Fruit fly (Drosophila melanogaster) whole organism, prepupa: ENCODE results near the gene Syt12.

Experiments used
- Blimp-1 ChIP-seq: fragments of 200-800 bp; sonication (Bioruptor generic); optimal IDR thresholded peaks from 3 replicates; lab custom pipeline; 2017; ENCODE audit warnings: missing biosample characterization, missing genetic modification characterization, mild to moderate bottlenecking, moderate library complexity, missing genetic modification reagents
- CG10631 ChIP-seq: fragments of 200-800 bp; sonication (Bioruptor generic); optimal IDR thresholded peaks from 2 replicates; lab custom pipeline; 2016; ENCODE audit warnings: missing biosample characterization, missing genetic modification characterization
- CG10669 ChIP-seq: fragments of 200-800 bp; sonication (Bioruptor generic); optimal IDR thresholded peaks from 3 replicates; lab custom pipeline; 2018; ENCODE audit warnings: missing biosample characterization, mild to moderate bottlenecking, missing genetic modification characterization, moderate library complexity
- CG11294 ChIP-seq: fragments of 200-800 bp; sonication (Bioruptor generic); IDR thresholded peaks from 2 replicates; pipeline ENCODE4 v1.3.6; 2022; ENCODE audit warnings: missing biosample characterization, missing genetic modification characterization
- CG11762 ChIP-seq: fragments of 200-800 bp; sonication (Bioruptor generic); optimal IDR thresholded peaks from 3 replicates; lab custom pipeline; 2016; ENCODE audit warnings: missing biosample characterization, missing genetic modification characterization; ENCODE audit not compliant: insufficient read depth
- CG11902 ChIP-seq: fragments of 200-800 bp; sonication (Bioruptor generic); optimal IDR thresholded peaks from 3 replicates; lab custom pipeline; 2016; ENCODE audit warnings: missing biosample characterization, missing genetic modification characterization
- CG15336 ChIP-seq: fragments of 200-800 bp; sonication (Bioruptor generic); IDR thresholded peaks from 2 replicates; pipeline ENCODE4 v1.3.6; 2022; ENCODE audit warnings: missing biosample characterization, missing genetic modification characterization
- CG31627 ChIP-seq: fragments of 200-800 bp; sonication (Bioruptor generic); optimal IDR thresholded peaks from 3 replicates; lab custom pipeline; 2016; ENCODE audit warnings: missing biosample characterization, missing genetic modification characterization
- CG32006 ChIP-seq: fragments of 200-800 bp; sonication (Bioruptor generic); optimal IDR thresholded peaks from 3 replicates; lab custom pipeline; 2017; ENCODE audit warnings: missing biosample characterization, mild to moderate bottlenecking, missing genetic modification characterization
- CG34406 ChIP-seq: fragments of 200-800 bp; sonication (Bioruptor generic); optimal IDR thresholded peaks from 3 replicates; lab custom pipeline; 2016; ENCODE audit warnings: missing biosample characterization, missing genetic modification characterization
- CG3919 ChIP-seq: fragments of 200-800 bp; sonication (Bioruptor generic); optimal IDR thresholded peaks from 3 replicates; lab custom pipeline; 2016; ENCODE audit warnings: missing biosample characterization, missing genetic modification characterization
- CG4318 ChIP-seq: fragments of 200-800 bp; sonication (Bioruptor generic); optimal IDR thresholded peaks from 3 replicates; lab custom pipeline; 2017; ENCODE audit warnings: missing biosample characterization, mild to moderate bottlenecking, missing genetic modification characterization
- CG6163 ChIP-seq: fragments of 200-800 bp; sonication (Bioruptor generic); IDR thresholded peaks from 3 replicates; pipeline ENCODE4 v1.3.6; 2022; ENCODE audit warnings: missing biosample characterization, missing genetic modification characterization
- CG6276 ChIP-seq: fragments of 200-800 bp; sonication (Bioruptor generic); optimal IDR thresholded peaks from 2 replicates; lab custom pipeline; 2017; ENCODE audit warnings: missing biosample characterization, mild to moderate bottlenecking, missing genetic modification characterization
- CG6792 ChIP-seq: fragments of 200-800 bp; sonication (Bioruptor generic); optimal IDR thresholded peaks from 3 replicates; lab custom pipeline; 2016; ENCODE audit warnings: missing biosample characterization, missing genetic modification characterization
- CG6808 ChIP-seq: fragments of 200-800 bp; sonication (Bioruptor generic); optimal IDR thresholded peaks from 3 replicates; lab custom pipeline; 2017; ENCODE audit warnings: missing biosample characterization, missing genetic modification characterization, mild to moderate bottlenecking, moderate library complexity, missing genetic modification reagents
- CG7368 ChIP-seq: fragments of 200-800 bp; sonication (Bioruptor generic); optimal IDR thresholded peaks from 3 replicates; lab custom pipeline; 2016; ENCODE audit warnings: missing biosample characterization, missing genetic modification characterization
- CG8319 ChIP-seq: fragments of 200-800 bp; sonication (Bioruptor generic); optimal IDR thresholded peaks from 3 replicates; lab custom pipeline; 2016; ENCODE audit warnings: missing biosample characterization, missing genetic modification characterization
- CG8632 ChIP-seq: fragments of 200-800 bp; sonication (Bioruptor generic); optimal IDR thresholded peaks from 3 replicates; lab custom pipeline; 2016; ENCODE audit warnings: missing biosample characterization, missing genetic modification characterization
- CG9139 ChIP-seq: fragments of 200-800 bp; sonication (Bioruptor generic); optimal IDR thresholded peaks from 3 replicates; lab custom pipeline; 2017; ENCODE audit warnings: missing biosample characterization, mild to moderate bottlenecking, missing genetic modification characterization
- Eip75B ChIP-seq: fragments of 200-800 bp; sonication (Bioruptor generic); optimal IDR thresholded peaks from 3 replicates; lab custom pipeline; 2016; ENCODE audit warnings: missing biosample characterization, missing genetic modification characterization
- Eip93F ChIP-seq: fragments of 200-800 bp; sonication (Bioruptor generic); optimal IDR thresholded peaks from 2 replicates; lab custom pipeline; 2016; ENCODE audit warnings: missing biosample characterization, mild to moderate bottlenecking, missing genetic modification characterization
- Ets21C ChIP-seq: fragments of 200-800 bp; sonication (Bioruptor generic); optimal IDR thresholded peaks from 3 replicates; lab custom pipeline; 2016; ENCODE audit warnings: missing biosample characterization, missing genetic modification characterization
- Ets96B ChIP-seq: fragments of 200-800 bp; optimal IDR thresholded peaks from 2 replicates; lab custom pipeline; 2019; ENCODE audit warnings: missing biosample characterization, mild to moderate bottlenecking, missing genetic modification characterization, moderate library complexity
- Hr38 ChIP-seq: sonication (Bioruptor generic); optimal IDR thresholded peaks from 2 replicates; lab custom pipeline; 2016; ENCODE audit warnings: missing biosample characterization, missing genetic modification characterization
- Hr4 ChIP-seq: fragments of 200-800 bp; sonication (Bioruptor generic); optimal IDR thresholded peaks from 3 replicates; lab custom pipeline; 2016; ENCODE audit warnings: missing biosample characterization, missing genetic modification characterization
- Lpt ChIP-seq: fragments of 200-800 bp; sonication (Bioruptor generic); optimal IDR thresholded peaks from 3 replicates; lab custom pipeline; 2016; ENCODE audit warnings: missing biosample characterization, missing genetic modification characterization
- Met ChIP-seq: fragments of 200-800 bp; sonication (Bioruptor generic); optimal IDR thresholded peaks from 3 replicates; lab custom pipeline; 2016; ENCODE audit warnings: missing biosample characterization, missing genetic modification characterization
- Smox ChIP-seq: fragments of 200-800 bp; sonication (Bioruptor generic); optimal IDR thresholded peaks from 3 replicates; lab custom pipeline; 2016; ENCODE audit warnings: missing biosample characterization, missing genetic modification characterization
- Sox102F ChIP-seq: fragments of 200-800 bp; sonication (Bioruptor generic); optimal IDR thresholded peaks from 2 replicates; lab custom pipeline; 2016; ENCODE audit warnings: missing biosample characterization, mild to moderate bottlenecking, missing genetic modification characterization
- Sox15 ChIP-seq: fragments of 200-800 bp; sonication (Bioruptor generic); optimal IDR thresholded peaks from 3 replicates; lab custom pipeline; 2016; ENCODE audit warnings: missing biosample characterization, missing genetic modification characterization
- achi ChIP-seq: fragments of 200-800 bp; sonication (Bioruptor generic); optimal IDR thresholded peaks from 3 replicates; lab custom pipeline; 2016; ENCODE audit warnings: missing biosample characterization, missing genetic modification characterization
- cyc ChIP-seq: fragments of 200-800 bp; sonication (Bioruptor generic); optimal IDR thresholded peaks from 3 replicates; lab custom pipeline; 2016; ENCODE audit warnings: missing biosample characterization, missing genetic modification characterization
- eg ChIP-seq: fragments of 200-800 bp; sonication (Bioruptor generic); IDR thresholded peaks from 3 replicates; pipeline ENCODE4 v1.3.6; 2022; ENCODE audit warnings: missing biosample characterization, missing genetic modification characterization
- esn ChIP-seq: fragments of 200-800 bp; sonication (Bioruptor generic); optimal IDR thresholded peaks from 2 replicates; lab custom pipeline; 2016; ENCODE audit warnings: missing biosample characterization, mild to moderate bottlenecking, missing genetic modification characterization, moderate library complexity
- fd59A ChIP-seq: fragments of 200-800 bp; sonication (Bioruptor generic); optimal IDR thresholded peaks from 2 replicates; lab custom pipeline; 2017; ENCODE audit warnings: missing biosample characterization, mild to moderate bottlenecking, missing genetic modification characterization, missing genetic modification reagents
- fd85E ChIP-seq: fragments of 200-800 bp; sonication (Bioruptor generic); optimal IDR thresholded peaks from 3 replicates; lab custom pipeline; 2016; ENCODE audit warnings: missing biosample characterization, missing genetic modification characterization
- fkh ChIP-seq: fragments of 200-800 bp; sonication (Bioruptor generic); optimal IDR thresholded peaks from 3 replicates; lab custom pipeline; 2017; ENCODE audit warnings: missing biosample characterization, mild to moderate bottlenecking, missing genetic modification characterization, moderate library complexity
- lz ChIP-seq: fragments of 200-800 bp; sonication (Bioruptor generic); optimal IDR thresholded peaks from 3 replicates; lab custom pipeline; 2016; ENCODE audit warnings: missing biosample characterization, missing genetic modification characterization
- net ChIP-seq: fragments of 200-800 bp; sonication (Bioruptor generic); optimal IDR thresholded peaks from 3 replicates; lab custom pipeline; 2016; ENCODE audit warnings: missing biosample characterization, missing genetic modification characterization
- pdm3 ChIP-seq: fragments of 200-800 bp; sonication (Bioruptor generic); optimal IDR thresholded peaks from 3 replicates; lab custom pipeline; 2016; ENCODE audit warnings: missing biosample characterization, missing genetic modification characterization
- salr ChIP-seq, 2 experiments: fragments of 200-800 bp; sonication (Bioruptor generic); optimal IDR thresholded peaks; 3 replicates each; lab custom pipeline; 2016 to 2018; ENCODE audit warnings: missing biosample characterization in 2 of 2, missing genetic modification characterization in 2 of 2, mild to moderate bottlenecking in 1 of 2
- ss ChIP-seq, 2 experiments: fragments of 200-800 bp; sonication (Bioruptor generic); optimal IDR thresholded peaks; 2 replicates in 1 of 2; 3 replicates in 1 of 2; lab custom pipeline; 2017 to 2018; ENCODE audit warnings: mild to moderate bottlenecking in 2 of 2, missing biosample characterization in 2 of 2, missing genetic modification characterization in 2 of 2, moderate library complexity in 1 of 2
- svp ChIP-seq: fragments of 200-800 bp; sonication (Bioruptor generic); peaks from one replicate; lab custom pipeline; 2016; ENCODE audit warnings: missing biosample characterization, missing genetic modification characterization

Gene Syt12

dm6 chrX:13373239-13374153 is 14.4 kb downstream of the Syt12 start (continued):
- TF ChIP-seq Ets21C (peak; percentile 66), CG6163 (peak; percentile 81), CG8319 (GFP tag; lab: Kevin White, UChicago) (peak; percentile 81), CG8632 (GFP tag; lab: Kevin White, UChicago) (peak; percentile 91), fd59A (peak; percentile 71), achi (GFP tag; lab: Kevin White, UChicago) (peak; percentile 88), Eip93F (GFP tag; lab: Kevin White, UChicago) (peak; percentile 3), svp (GFP tag; lab: Kevin White, UChicago) (peak; percentile 94), CG11762 (GFP tag; lab: Kevin White, UChicago) (peak; percentile 86), eg (peak; percentile 88), Blimp-1 (GFP tag; lab: Kevin White, UChicago) (peak; percentile 65), CG3919 (GFP tag; lab: Kevin White, UChicago) (peak; percentile 90), net (GFP tag; lab: Kevin White, UChicago) (peak; percentile 91), Eip75B (GFP tag; lab: Kevin White, UChicago) (peak; percentile 61), Ets96B (tag; lab: Kevin White, UChicago) (peak; percentile 81), Sox15 (peak; percentile 71), pdm3 (GFP tag; lab: Kevin White, UChicago) (peak; percentile 90), Met (peak; percentile 85), CG11294 (GFP tag; lab: Robert Waterston, UW) (peak; percentile 78), Hr38 (GFP tag; lab: Kevin White, UChicago) (no peak), lz (GFP tag; lab: Kevin White, UChicago) (peak; percentile 83), salr (GFP tag; optimal IDR thresholded peaks at IDR 0.05; lab: Kevin White, UChicago) (peak; percentile 71 to 81), esn (GFP tag; lab: Kevin White, UChicago) (peak; percentile 91), CG10631 (GFP tag; lab: Kevin White, UChicago) (peak; percentile 87), CG15336 (GFP tag; lab: Robert Waterston, UW) (peak; percentile 86), CG9139 (GFP tag; lab: Kevin White, UChicago) (peak; percentile 73), CG10669 (peak; percentile 85), ss (GFP tag; optimal IDR thresholded peaks at IDR 0.05; lab: Kevin White, UChicago) (peak; percentile 72 to 86), CG32006 (GFP tag; lab: Kevin White, UChicago) (peak; percentile 89), CG6792 (GFP tag; lab: Kevin White, UChicago) (peak; percentile 90), Smox (GFP tag; lab: Kevin White, UChicago) (peak; percentile 88), CG34406 (GFP tag; lab: Kevin White, UChicago) (peak; percentile 90), fkh (peak; percentile 71), Hr4 (peak; percentile 50), CG31627 (peak; percentile 77), fd85E (GFP tag; lab: Kevin White, UChicago) (peak; percentile 41), CG11902 (peak; percentile 72), cyc (peak; percentile 84)
- TF ChIP-seq, all 60 proteins: peak for 59

dm6 chrX:13374154-13374536 is 15.1 kb downstream of the Syt12 start:
- TF ChIP-seq CG6276 (GFP tag; lab: Kevin White, UChicago) (no peak), Lpt (GFP tag; lab: Kevin White, UChicago) (no peak), Sox102F (GFP tag; lab: Kevin White, UChicago) (no peak), fkh (no peak), CG4318 (GFP tag; lab: Kevin White, UChicago) (no peak), CG8632 (GFP tag; lab: Kevin White, UChicago) (no peak), CG7368 (GFP tag; lab: Kevin White, UChicago) (no peak), Hr4 (no peak), Eip93F (GFP tag; lab: Kevin White, UChicago) (no peak), CG3919 (GFP tag; lab: Kevin White, UChicago) (no peak), CG6808 (GFP tag; lab: Kevin White, UChicago) (no peak), Met (no peak), CG6163 (no peak)
